Fruit fly (Drosophila melanogaster) whole organism, adult: ENCODE measurements around the gene CG31997.

Source experiments
- CG14711 ChIP-seq: fragments of 200-800 bp; sonication (Bioruptor generic); optimal IDR thresholded peaks from 2 replicates; lab custom pipeline; 2018; ENCODE audit warnings: missing biosample characterization, mild to moderate bottlenecking, missing genetic modification characterization, moderate library complexity
- CG33017 ChIP-seq: fragments of 200-800 bp; sonication (Bioruptor generic); optimal IDR thresholded peaks from 2 replicates; lab custom pipeline; 2018; ENCODE audit warnings: missing biosample characterization, mild to moderate bottlenecking, missing genetic modification characterization, moderate library complexity
- CG7101 ChIP-seq: fragments of 200-800 bp; sonication (Bioruptor generic); optimal IDR thresholded peaks from 2 replicates; lab custom pipeline; 2018; ENCODE audit warnings: missing biosample characterization, mild to moderate bottlenecking, missing genetic modification characterization, moderate library complexity
- Clk ChIP-seq: fragments of 200-800 bp; sonication (Bioruptor generic); optimal IDR thresholded peaks from 2 replicates; lab custom pipeline; 2017; ENCODE audit warnings: missing biosample characterization, missing genetic modification characterization
- Crg-1 ChIP-seq: fragments of 200-800 bp; sonication (Bioruptor generic); optimal IDR thresholded peaks from 2 replicates; lab custom pipeline; 2016; ENCODE audit warnings: missing biosample characterization, missing genetic modification characterization
- Hr96 ChIP-seq: fragments of 200-800 bp; sonication (Bioruptor generic); optimal IDR thresholded peaks from 2 replicates; lab custom pipeline; 2016; ENCODE audit warnings: missing biosample characterization, missing genetic modification characterization
- kay ChIP-seq: fragments of 200-800 bp; sonication (Bioruptor generic); peaks from one replicate; lab custom pipeline; 2016; ENCODE audit warnings: missing biosample characterization, missing genetic modification characterization, borderline replicate concordance
- ovo ChIP-seq: fragments of 200-800 bp; sonication (Bioruptor generic); optimal IDR thresholded peaks from 2 replicates; lab custom pipeline; 2016; ENCODE audit warnings: missing biosample characterization, missing genetic modification characterization
- pad ChIP-seq: fragments of 200-800 bp; sonication (Bioruptor generic); optimal IDR thresholded peaks from 3 replicates; lab custom pipeline; 2017; ENCODE audit warnings: missing biosample characterization, missing genetic modification characterization, mild to moderate bottlenecking, moderate library complexity, missing genetic modification reagents
- tj ChIP-seq: fragments of 200-800 bp; sonication (Bioruptor generic); optimal IDR thresholded peaks from 3 replicates; lab custom pipeline; 2017; ENCODE audit warnings: missing biosample characterization, mild to moderate bottlenecking, missing genetic modification characterization, moderate library complexity

- TF ChIP-seq pad (GFP tag; lab: Kevin White, UChicago) (no peak), kay (no peak), CG14711 (no peak), Crg-1 (GFP tag; lab: Kevin White, UChicago) (no peak), Hr96 (GFP tag; lab: Kevin White, UChicago) (no peak), CG33017 (no peak), Clk (GFP tag; lab: Kevin White, UChicago) (no peak), tj (GFP tag; lab: Kevin White, UChicago) (no peak), CG7101 (tag; lab: Kevin White, UChicago) (no peak), ovo (GFP tag; lab: Kevin White, UChicago) (no peak)
Observed at dm6 chr4:150453-150852, 5.4 kb downstream of the CG31997 start, which contains the start of gene CG32006.
